Fruit fly (Drosophila melanogaster): ENCODE data around the gene CG7329.

CG7329 gene

dm6 chr2L:10661490-10662240 is 23.4 kb upstream of the CG7329 start, which contains the start of gene CG31871:
TSS of gene CG31871 (plus strand) at chr2L:10662081.
- no peak for TF ChIP-seq CG17801 (GFP tag; optimal IDR thresholded peaks at IDR 0.05; ENCODE audit: partially characterized antibody)

dm6 chr2L:10657981-10658380 is 19.7 kb upstream of the CG7329 start, which contains the start of gene CG45690:
TSS of gene CG45690 (plus strand) at chr2L:10658281.
- no peak for TF ChIP-seq CG17801 (GFP tag; optimal IDR thresholded peaks at IDR 0.05; ENCODE audit: partially characterized antibody)

- TF ChIP-seq CG17801 (GFP tag; optimal IDR thresholded peaks at IDR 0.05; ENCODE audit: partially characterized antibody), result no peak
These were observed 16.2 kb upstream of the CG7329 start for dm6 chr2L:10654520-10654919.

dm6 chr2L:10651313-10651712 is 13.0 kb upstream of the CG7329 start, which contains the start of gene dbf:
TSS of gene dbf (plus strand) at chr2L:10651613.
- TF ChIP-seq CG17801 (GFP tag; optimal IDR thresholded peaks at IDR 0.05; ENCODE audit: partially characterized antibody), result no peak

- no peak for TF ChIP-seq CG17801 (GFP tag; optimal IDR thresholded peaks at IDR 0.05; ENCODE audit: partially characterized antibody)
These were observed 9.6 kb upstream of the CG7329 start for dm6 chr2L:10647720-10648349.

dm6 chr2L:10646726-10647125 is 8.5 kb upstream of the CG7329 start:
- TF ChIP-seq CG17801 (GFP tag; optimal IDR thresholded peaks at IDR 0.05; ENCODE audit: partially characterized antibody), result no peak

dm6 chr2L:10646115-10646514 is 7.8 kb upstream of the CG7329 start, which contains the start of gene CG17097:
TSS of gene CG17097 (plus strand) at chr2L:10646415.
- no peak for TF ChIP-seq CG17801 (GFP tag; optimal IDR thresholded peaks at IDR 0.05; ENCODE audit: partially characterized antibody)

- no peak for TF ChIP-seq CG17801 (GFP tag; optimal IDR thresholded peaks at IDR 0.05; ENCODE audit: partially characterized antibody)
These were observed 5.4 kb upstream of the CG7329 start, which contains the start of gene CG18284 for dm6 chr2L:10643671-10644070. TSS of gene CG18284 (plus strand) at chr2L:10643971.

- TF ChIP-seq CG17801 (GFP tag; optimal IDR thresholded peaks at IDR 0.05; ENCODE audit: partially characterized antibody), result no peak
These were observed 1.4 kb upstream of the CG7329 start, which contains the start of gene CG31872 for dm6 chr2L:10639631-10640030. TSS of gene CG31872 (plus strand) at chr2L:10639931.

- no peak for TF ChIP-seq CG17801 (GFP tag; optimal IDR thresholded peaks at IDR 0.05; ENCODE audit: partially characterized antibody)
These were observed 5.6 kb downstream of the CG7329 start for dm6 chr2L:10632702-10633101.

dm6 chr2L:10625935-10626334 is 12.3 kb downstream of the CG7329 start:
- no peak for TF ChIP-seq CG17801 (GFP tag; optimal IDR thresholded peaks at IDR 0.05; ENCODE audit: partially characterized antibody)

- no peak for TF ChIP-seq CG17801 (GFP tag; optimal IDR thresholded peaks at IDR 0.05; ENCODE audit: partially characterized antibody)
These were observed 21.5 kb downstream of the CG7329 start for dm6 chr2L:10616767-10617166.

- TF ChIP-seq CG17801 (GFP tag; optimal IDR thresholded peaks at IDR 0.05; ENCODE audit: partially characterized antibody), result no peak
These were observed 22.4 kb downstream of the CG7329 start for dm6 chr2L:10615889-10616288.

- no peak for TF ChIP-seq CG17801 (GFP tag; optimal IDR thresholded peaks at IDR 0.05; ENCODE audit: partially characterized antibody)
These were observed 23.4 kb downstream of the CG7329 start for dm6 chr2L:10614660-10615479.

- TF ChIP-seq CG17801 (GFP tag; optimal IDR thresholded peaks at IDR 0.05; ENCODE audit: partially characterized antibody), result no peak
These were observed 25.2 kb downstream of the CG7329 start for dm6 chr2L:10613104-10613503.

All from ovary, adult (tissue).